Fruit fly (Drosophila melanogaster): ENCODE results near the gene p38a.
A peak's percentile ranks its signal among the peaks of the same experiment; 100 is the strongest.

p38a gene

DNA sequence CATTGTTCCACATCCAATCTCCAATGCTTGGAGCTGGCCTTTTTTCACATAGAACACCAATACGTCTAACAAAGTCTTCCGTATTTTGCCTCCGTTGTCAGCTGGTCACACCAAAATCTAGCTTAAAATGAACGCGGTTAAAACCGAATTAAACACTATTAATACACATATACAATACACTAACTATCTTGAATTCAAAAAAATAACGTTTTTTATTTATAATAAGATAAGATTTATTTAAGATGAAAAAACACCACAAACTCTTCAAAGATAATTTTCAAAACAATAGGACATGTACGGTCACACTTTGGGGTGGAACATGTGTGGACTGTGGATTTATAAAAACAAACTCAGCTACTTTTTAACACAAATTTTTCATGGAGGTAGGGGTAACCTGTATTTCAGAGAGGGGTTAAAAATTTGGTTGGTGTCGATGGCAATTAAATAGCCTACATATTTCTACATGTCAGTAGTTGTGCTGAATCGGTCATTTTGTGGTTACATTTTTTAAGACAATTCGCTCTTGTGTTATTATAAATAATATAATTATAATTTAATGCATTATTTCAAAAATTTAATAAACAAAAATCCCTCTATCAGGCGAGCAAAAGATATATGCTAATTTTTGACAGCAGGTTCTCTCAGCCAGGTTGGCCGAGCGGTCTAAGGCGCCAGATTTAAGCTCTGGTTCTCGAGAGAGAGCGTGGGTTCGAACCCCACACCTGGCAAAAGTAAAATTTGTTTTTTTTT lies 39.6 kb downstream of the p38a start, which contains the start of gene CG13605 (continued):
- peak; percentile 89 for TF ChIP-seq CG12659 (GFP tag; optimal IDR thresholded peaks at IDR 0.05)
- peak; percentile 74 for TF ChIP-seq Oli (tag; optimal IDR thresholded peaks at IDR 0.05)
- TF ChIP-seq dimm (GFP tag; IDR thresholded peaks at IDR 0.05), result no peak
- TF ChIP-seq Ets65A (GFP tag), result peak; percentile 94
- TF ChIP-seq CG10565 (GFP tag; optimal IDR thresholded peaks at IDR 0.05), result no peak
- TF ChIP-seq CG17802 (tag; optimal IDR thresholded peaks at IDR 0.05), result no peak
- TF ChIP-seq tio (GFP tag; optimal IDR thresholded peaks at IDR 0.05), result peak; percentile 69
- peak; percentile 46 for TF ChIP-seq CG10431 (GFP tag; optimal IDR thresholded peaks at IDR 0.05)
- peak; percentile 59 for TF ChIP-seq bbx (GFP tag; IDR thresholded peaks at IDR 0.05; ENCODE audit: partially characterized antibody)
- TF ChIP-seq gt (GFP tag; IDR thresholded peaks at IDR 0.05), result no peak
- peak; percentile 47; the same call in 1 of the 3 replicates for TF ChIP-seq Optix (GFP tag; IDR thresholded peaks at IDR 0.05)
- peak; percentile 78 for TF ChIP-seq ATbp (GFP tag; optimal IDR thresholded peaks at IDR 0.05)
- TF ChIP-seq CG4360 (GFP tag; IDR thresholded peaks at IDR 0.05), result no peak
- 0 out of 2 replicates have a peak, but pooled peaks have one; percentile 28 for TF ChIP-seq wor (GFP tag; IDR thresholded peaks at IDR 0.05)
- peak; percentile 82 for TF ChIP-seq CG12391 (tag; optimal IDR thresholded peaks at IDR 0.05)
- TF ChIP-seq CG17359 (tag; optimal IDR thresholded peaks at IDR 0.05), result peak; percentile 82
- no peak for TF ChIP-seq br (optimal IDR thresholded peaks at IDR 0.05)
- no peak for TF ChIP-seq CG31388 (GFP tag; optimal IDR thresholded peaks at IDR 0.05)
- TF ChIP-seq D19A (tag; optimal IDR thresholded peaks at IDR 0.05), result peak; percentile 67
- peak; percentile 82 for TF ChIP-seq CG6854 (GFP tag; optimal IDR thresholded peaks at IDR 0.05)
- TF ChIP-seq CG7987 (GFP tag; optimal IDR thresholded peaks at IDR 0.05), result peak; percentile 55
- TF ChIP-seq CTCF (GFP tag; optimal IDR thresholded peaks at IDR 0.05), result peak; percentile 63
- peak; percentile 71 for TF ChIP-seq fd3F (GFP tag; optimal IDR thresholded peaks at IDR 0.05)
- no peak for TF ChIP-seq h (optimal IDR thresholded peaks at IDR 0.05)
- peak; percentile 8 for TF ChIP-seq CHES-1-like (GFP tag; optimal IDR thresholded peaks at IDR 0.05)
- peak; percentile 70 for TF ChIP-seq bcd (GFP tag; optimal IDR thresholded peaks at IDR 0.05)
- peak; percentile 63; the same call in 1 of the 2 replicates for TF ChIP-seq amos (GFP tag; IDR thresholded peaks at IDR 0.05; ENCODE audit: partially characterized antibody)
- TF ChIP-seq rib (GFP tag; IDR thresholded peaks at IDR 0.05), result peak; percentile 37
- peak; percentile 63 for TF ChIP-seq CG12299 (tag; optimal IDR thresholded peaks at IDR 0.05)
- TF ChIP-seq Pdp1 (GFP tag; optimal IDR thresholded peaks at IDR 0.05), result peak; percentile 47 to 48
- peak; percentile 82 for TF ChIP-seq CG7839 (tag; optimal IDR thresholded peaks at IDR 0.05)
- no peak for TF ChIP-seq CG7357 (GFP tag; IDR thresholded peaks at IDR 0.05)
- TF ChIP-seq onecut (GFP tag; IDR thresholded peaks at IDR 0.05), result peak; percentile 51
- TF ChIP-seq chn (GFP tag; optimal IDR thresholded peaks at IDR 0.05), result peak; percentile 63
- peak; percentile 71 for TF ChIP-seq Asciz (GFP tag; optimal IDR thresholded peaks at IDR 0.05)
- peak; percentile 85 for TF ChIP-seq CG8924 (tag; optimal IDR thresholded peaks at IDR 0.05)
- peak; percentile 75 for TF ChIP-seq CG12219 (GFP tag; optimal IDR thresholded peaks at IDR 0.05)
- TF ChIP-seq Dbx (GFP tag; IDR thresholded peaks at IDR 0.05), result peak; percentile 73
- TF ChIP-seq eyg (GFP tag; optimal IDR thresholded peaks at IDR 0.05), result no peak
- TF ChIP-seq D (optimal IDR thresholded peaks at IDR 0.05), result no peak
- TF ChIP-seq D (GFP tag; optimal IDR thresholded peaks at IDR 0.05), result peak; percentile 46
- TF ChIP-seq CG3995 (GFP tag; optimal IDR thresholded peaks at IDR 0.05), result peak; percentile 13
- TF ChIP-seq CG3281 (GFP tag; optimal IDR thresholded peaks at IDR 0.05), result peak; percentile 84
- peak; percentile 63 for TF ChIP-seq Ssrp (tag; optimal IDR thresholded peaks at IDR 0.05)
- TF ChIP-seq CG42726 (GFP tag; IDR thresholded peaks at IDR 0.05; ENCODE audit: partially characterized antibody), result peak; percentile 78
- no peak; the same call in 1 of the 2 replicates for TF ChIP-seq CG11696 (GFP tag; IDR thresholded peaks at IDR 0.05)
- peak; percentile 38 for TF ChIP-seq kah (GFP tag; optimal IDR thresholded peaks at IDR 0.05)
- peak; percentile 61 for TF ChIP-seq CG15601 (tag; optimal IDR thresholded peaks at IDR 0.05)
- no peak for TF ChIP-seq HLHmδ (GFP tag; optimal IDR thresholded peaks at IDR 0.05)
- TF ChIP-seq CG32772 (GFP tag; IDR thresholded peaks at IDR 0.05), result peak; percentile 41
